Fruit fly (Drosophila melanogaster) whole organism, adult: Measurements from ENCODE around the gene Mondo.
A peak's percentile ranks its signal among the peaks of the same experiment; 100 is the strongest.

ENCODE experiments used
- CG11617 ChIP-seq: fragments of 200-800 bp; sonication (Bioruptor generic); optimal IDR thresholded peaks from 2 replicates; lab custom pipeline; 2017; ENCODE audit warnings: mild to moderate bottlenecking, missing biosample characterization, missing genetic modification reagents, missing genetic modification characterization
- CG12768 ChIP-seq: fragments of 200-800 bp; sonication (Bioruptor generic); optimal IDR thresholded peaks from 2 replicates; lab custom pipeline; 2017; ENCODE audit warnings: missing biosample characterization, missing genetic modification characterization, mild to moderate bottlenecking, moderate library complexity, missing genetic modification reagents
- CG14711 ChIP-seq: fragments of 200-800 bp; sonication (Bioruptor generic); optimal IDR thresholded peaks from 2 replicates; lab custom pipeline; 2018; ENCODE audit warnings: missing biosample characterization, mild to moderate bottlenecking, missing genetic modification characterization, moderate library complexity
- CG1620 ChIP-seq: fragments of 200-800 bp; sonication (Bioruptor generic); optimal IDR thresholded peaks from 2 replicates; lab custom pipeline; 2016; ENCODE audit warnings: missing biosample characterization, missing genetic modification characterization
- CG33017 ChIP-seq: fragments of 200-800 bp; sonication (Bioruptor generic); optimal IDR thresholded peaks from 2 replicates; lab custom pipeline; 2018; ENCODE audit warnings: missing biosample characterization, mild to moderate bottlenecking, missing genetic modification characterization, moderate library complexity
- CG5204 ChIP-seq: fragments of 200-800 bp; sonication (Bioruptor generic); optimal IDR thresholded peaks from 2 replicates; lab custom pipeline; 2016; ENCODE audit warnings: missing biosample characterization, missing genetic modification characterization
- CG7045 ChIP-seq: fragments of 200-800 bp; sonication (Bioruptor generic); optimal IDR thresholded peaks from 2 replicates; lab custom pipeline; 2017; ENCODE audit warnings: missing biosample characterization, mild to moderate bottlenecking, missing genetic modification characterization
- CG7101 ChIP-seq: fragments of 200-800 bp; sonication (Bioruptor generic); optimal IDR thresholded peaks from 2 replicates; lab custom pipeline; 2018; ENCODE audit warnings: missing biosample characterization, mild to moderate bottlenecking, missing genetic modification characterization, moderate library complexity
- Clk ChIP-seq: fragments of 200-800 bp; sonication (Bioruptor generic); optimal IDR thresholded peaks from 2 replicates; lab custom pipeline; 2017; ENCODE audit warnings: missing biosample characterization, missing genetic modification characterization
- Crg-1 ChIP-seq: fragments of 200-800 bp; sonication (Bioruptor generic); optimal IDR thresholded peaks from 2 replicates; lab custom pipeline; 2016; ENCODE audit warnings: missing biosample characterization, missing genetic modification characterization
- Hr96 ChIP-seq: fragments of 200-800 bp; sonication (Bioruptor generic); optimal IDR thresholded peaks from 2 replicates; lab custom pipeline; 2016; ENCODE audit warnings: missing biosample characterization, missing genetic modification characterization
- Mnt ChIP-seq: fragments of 200-800 bp; sonication (Bioruptor generic); optimal IDR thresholded peaks from 2 replicates; lab custom pipeline; 2016; ENCODE audit warnings: missing biosample characterization, mild to moderate bottlenecking, missing genetic modification characterization
- bab1 ChIP-seq: fragments of 200-800 bp; sonication (Bioruptor generic); optimal IDR thresholded peaks from 3 replicates; lab custom pipeline; 2019; ENCODE audit warnings: missing biosample characterization, mild to moderate bottlenecking, missing genetic modification characterization, moderate library complexity
- cic ChIP-seq: fragments of 200-800 bp; sonication (Bioruptor generic); optimal IDR thresholded peaks from 2 replicates; lab custom pipeline; 2017; ENCODE audit warnings: missing biosample characterization, mild to moderate bottlenecking, missing genetic modification characterization, moderate library complexity
- cnc ChIP-seq, 2 experiments: fragments of >200 bp; optimal IDR thresholded peaks; 2 replicates each; lab custom pipeline; 2017
- kay ChIP-seq: fragments of 200-800 bp; sonication (Bioruptor generic); peaks from one replicate; lab custom pipeline; 2016; ENCODE audit warnings: missing biosample characterization, missing genetic modification characterization, borderline replicate concordance
- ovo ChIP-seq: fragments of 200-800 bp; sonication (Bioruptor generic); optimal IDR thresholded peaks from 2 replicates; lab custom pipeline; 2016; ENCODE audit warnings: missing biosample characterization, missing genetic modification characterization
- pad ChIP-seq: fragments of 200-800 bp; sonication (Bioruptor generic); optimal IDR thresholded peaks from 3 replicates; lab custom pipeline; 2017; ENCODE audit warnings: missing biosample characterization, missing genetic modification characterization, mild to moderate bottlenecking, moderate library complexity, missing genetic modification reagents
- tj ChIP-seq: fragments of 200-800 bp; sonication (Bioruptor generic); optimal IDR thresholded peaks from 3 replicates; lab custom pipeline; 2017; ENCODE audit warnings: missing biosample characterization, mild to moderate bottlenecking, missing genetic modification characterization, moderate library complexity
- toe ChIP-seq: fragments of 200-800 bp; sonication (Bioruptor generic); optimal IDR thresholded peaks from 2 replicates; lab custom pipeline; 2016; ENCODE audit warnings: missing biosample characterization, missing genetic modification characterization

Mondo gene

dm6 chr2L:21260869-21261268, 49.0 kb downstream of the Mondo start:
- TF ChIP-seq kay = no peak
- peak; percentile 16 for TF ChIP-seq CG11617
- peak; percentile 40 for TF ChIP-seq bab1 (GFP tag; lab: Kevin White, UChicago)
- peak; percentile 13 for TF ChIP-seq CG14711 (tag; lab: Kevin White, UChicago)
- peak; percentile 12 for TF ChIP-seq Hr96 (GFP tag; lab: Kevin White, UChicago)
- peak; percentile 7 for TF ChIP-seq CG5204 (GFP tag; lab: Kevin White, UChicago)
- TF ChIP-seq Mnt = no peak
- TF ChIP-seq CG12768 = peak; percentile 17

- TF ChIP-seq CG1620 (GFP tag; lab: Kevin White, UChicago) (no peak), Crg-1 (GFP tag; lab: Kevin White, UChicago) (no peak), kay (peak; percentile 90), cnc (optimal IDR thresholded peaks at IDR 0.05; lab: Kevin White, UChicago) (no peak)
Observed at dm6 chr2L:21259008-21259407, 50.8 kb downstream of the Mondo start.

- TF ChIP-seq cnc (optimal IDR thresholded peaks at IDR 0.05; lab: Kevin White, UChicago) (no peak), toe (GFP tag; lab: Kevin White, UChicago) (no peak), tj (no peak), Crg-1 (GFP tag; lab: Kevin White, UChicago) (no peak), pad (GFP tag; lab: Kevin White, UChicago) (no peak), CG7101 (no peak), CG14711 (tag; lab: Kevin White, UChicago) (no peak), CG1620 (GFP tag; lab: Kevin White, UChicago) (no peak), bab1 (GFP tag; lab: Kevin White, UChicago) (no peak), CG7045 (GFP tag; lab: Kevin White, UChicago) (no peak), CG12768 (no peak), Mnt (no peak), Clk (GFP tag; lab: Kevin White, UChicago) (no peak), Hr96 (GFP tag; lab: Kevin White, UChicago) (no peak), kay (no peak), cic (GFP tag; lab: Kevin White, UChicago) (no peak)
Observed at dm6 chr2L:21251750-21252149, 58.1 kb downstream of the Mondo start.

DNA sequence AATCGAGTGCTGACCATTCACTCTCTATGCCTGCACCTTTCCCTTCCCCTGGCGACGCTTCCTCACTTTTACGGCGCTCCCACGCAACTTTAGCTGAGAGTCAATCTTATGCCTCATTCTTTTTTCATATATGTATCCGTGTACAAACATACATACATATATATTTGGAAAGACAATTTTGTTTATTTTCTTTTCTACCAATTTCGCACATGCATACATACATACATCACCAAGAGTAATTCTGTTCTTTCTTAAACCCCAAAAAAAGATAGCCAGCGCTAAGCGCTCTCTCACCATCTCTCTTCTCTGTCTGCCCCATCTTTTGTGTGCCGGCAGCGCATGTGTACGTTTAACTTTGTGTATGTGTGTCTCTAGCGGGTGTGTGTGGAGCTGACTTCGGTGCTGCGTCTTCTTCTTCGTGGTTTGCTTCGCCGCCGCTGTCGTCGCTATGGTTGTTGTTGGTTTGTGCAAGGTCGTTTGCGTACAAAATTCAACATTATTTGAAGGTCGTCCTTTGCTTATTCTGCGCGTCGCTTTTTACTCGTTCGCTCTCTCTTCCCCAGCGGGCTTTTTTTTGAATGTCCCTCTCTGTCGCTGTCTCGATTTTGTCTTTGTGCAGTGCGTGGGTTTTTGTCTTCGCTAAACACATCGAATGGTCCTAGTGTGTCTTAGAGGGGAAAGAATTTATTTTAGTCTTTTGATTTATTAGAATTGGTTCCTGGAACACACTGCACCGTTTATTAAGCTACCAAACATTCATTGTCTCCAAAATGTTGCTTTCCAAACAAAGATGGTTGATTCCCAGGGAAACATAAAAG, 59.1 kb downstream of the Mondo start:
- no peak for TF ChIP-seq toe (GFP tag; lab: Kevin White, UChicago)
- TF ChIP-seq ovo (GFP tag; lab: Kevin White, UChicago) = no peak
- no peak for TF ChIP-seq kay
- no peak for TF ChIP-seq CG7101
- TF ChIP-seq CG1620 (GFP tag; lab: Kevin White, UChicago) = no peak
- no peak for TF ChIP-seq bab1 (GFP tag; lab: Kevin White, UChicago)
- no peak for TF ChIP-seq Clk (GFP tag; lab: Kevin White, UChicago)
- peak; percentile 22 for TF ChIP-seq pad (GFP tag; lab: Kevin White, UChicago)
- TF ChIP-seq Crg-1 (GFP tag; lab: Kevin White, UChicago) = no peak
- peak; percentile 18 for TF ChIP-seq Mnt
- peak; percentile 58 for TF ChIP-seq cic (GFP tag; lab: Kevin White, UChicago)
- no peak for TF ChIP-seq CG7045 (GFP tag; lab: Kevin White, UChicago)
- peak; percentile 60 for TF ChIP-seq tj

dm6 chr2L:21248877-21249276, 61.0 kb downstream of the Mondo start:
- TF ChIP-seq Hr96 (GFP tag; lab: Kevin White, UChicago) (no peak), ovo (GFP tag; lab: Kevin White, UChicago) (no peak), CG7101 (no peak), pad (GFP tag; lab: Kevin White, UChicago) (no peak), toe (GFP tag; lab: Kevin White, UChicago) (no peak), CG12768 (no peak), Clk (GFP tag; lab: Kevin White, UChicago) (no peak), CG11617 (no peak), bab1 (GFP tag; lab: Kevin White, UChicago) (no peak), CG7045 (GFP tag; lab: Kevin White, UChicago) (no peak), CG1620 (GFP tag; lab: Kevin White, UChicago) (no peak), Mnt (no peak), Crg-1 (GFP tag; lab: Kevin White, UChicago) (no peak), cnc (optimal IDR thresholded peaks at IDR 0.05; lab: Kevin White, UChicago) (no peak), CG5204 (GFP tag; lab: Kevin White, UChicago) (no peak), cic (GFP tag; lab: Kevin White, UChicago) (no peak), CG33017 (tag; lab: Kevin White, UChicago) (no peak), CG14711 (tag; lab: Kevin White, UChicago) (no peak), tj (no peak)

- no peak for TF ChIP-seq toe (GFP tag; lab: Kevin White, UChicago)
- TF ChIP-seq Clk (GFP tag; lab: Kevin White, UChicago) = no peak
- no peak for TF ChIP-seq CG7101
- TF ChIP-seq ovo (GFP tag; lab: Kevin White, UChicago) = no peak
- TF ChIP-seq CG5204 (GFP tag; lab: Kevin White, UChicago) = no peak
- TF ChIP-seq Mnt = no peak
- no peak for TF ChIP-seq pad (GFP tag; lab: Kevin White, UChicago)
- TF ChIP-seq kay = no peak
- TF ChIP-seq cic (GFP tag; lab: Kevin White, UChicago) = no peak
- no peak for TF ChIP-seq bab1 (GFP tag; lab: Kevin White, UChicago)
- no peak for TF ChIP-seq Hr96 (GFP tag; lab: Kevin White, UChicago)
- TF ChIP-seq CG14711 (tag; lab: Kevin White, UChicago) = no peak
- TF ChIP-seq tj = no peak
- TF ChIP-seq Crg-1 (GFP tag; lab: Kevin White, UChicago) = no peak
- no peak for TF ChIP-seq CG7045 (GFP tag; lab: Kevin White, UChicago)
- no peak for TF ChIP-seq CG11617
- no peak for TF ChIP-seq CG1620 (GFP tag; lab: Kevin White, UChicago)
- TF ChIP-seq cnc (optimal IDR thresholded peaks at IDR 0.05; lab: Kevin White, UChicago) = no peak
- TF ChIP-seq CG12768 = no peak
Observed at dm6 chr2L:21247967-21248366, 61.9 kb downstream of the Mondo start.
